Fruit fly (Drosophila melanogaster): ENCODE measurements around the gene CG1440.

DNA sequence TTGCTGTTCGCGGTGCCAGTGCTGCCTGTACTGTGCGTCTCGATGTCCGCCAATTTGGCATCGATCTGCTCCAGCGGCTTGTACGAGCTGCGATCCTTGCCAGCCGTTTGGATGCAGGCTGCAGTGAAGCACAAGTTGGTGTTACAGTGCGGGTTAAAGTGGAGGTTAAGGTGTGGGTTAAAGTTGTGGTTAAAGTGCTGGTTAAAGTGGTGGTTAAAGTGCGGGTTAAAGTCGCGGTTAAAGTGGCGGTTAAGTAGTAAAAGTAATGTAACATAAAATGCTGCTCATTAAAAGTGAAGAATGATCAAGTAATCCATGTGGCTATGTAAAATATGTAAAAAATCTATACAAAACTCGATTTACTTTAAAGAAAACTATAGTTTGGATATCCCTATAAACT is 15.3 kb downstream of the CG1440 start:
- TF ChIP-seq psq (GFP tag; optimal IDR thresholded peaks at IDR 0.05) (no peak), OdsH (GFP tag; optimal IDR thresholded peaks at IDR 0.05) (no peak), dl (GFP tag; optimal IDR thresholded peaks at IDR 0.05; ENCODE audit: insufficient read depth in 1 of 2, partially characterized antibody in 2 of 2) (no peak), Hr83 (GFP tag; optimal IDR thresholded peaks at IDR 0.05; ENCODE audit: poor library complexity, severe bottlenecking) (no peak), N (GFP tag; optimal IDR thresholded peaks at IDR 0.05) (no peak), Jra (GFP tag; optimal IDR thresholded peaks at IDR 0.05) (no peak), Dif (GFP tag; optimal IDR thresholded peaks at IDR 0.05; ENCODE audit: partially characterized antibody) (no peak), fru (GFP tag; optimal IDR thresholded peaks at IDR 0.05) (no peak), Mio (GFP tag; optimal IDR thresholded peaks at IDR 0.05) (no peak), sv (GFP tag; optimal IDR thresholded peaks at IDR 0.05) (no peak), br (GFP tag; optimal IDR thresholded peaks at IDR 0.05) (no peak), Rel (GFP tag; optimal IDR thresholded peaks at IDR 0.05) (no peak), Rel (tag; optimal IDR thresholded peaks at IDR 0.05) (no peak), CG32264 (GFP tag; optimal IDR thresholded peaks at IDR 0.05) (no peak), h (GFP tag; optimal IDR thresholded peaks at IDR 0.05) (no peak)

All from whole organism, wandering third instar larva.